Worm (Caenorhabditis elegans) whole organism, L1 larva: ENCODE data around the gene C17F4.2.

ENCODE experiments used
- C16A3.4 ChIP-seq: fragments of 150-350 bp; optimal IDR thresholded peaks from 2 replicates; lab custom pipeline; 2014; ENCODE audit warnings: missing biosample characterization, missing genetic modification characterization
- F16B12.6 ChIP-seq: fragments of 150-350 bp; optimal IDR thresholded peaks from 2 replicates; lab custom pipeline; 2014; ENCODE audit warnings: missing biosample characterization, missing genetic modification characterization
- aha-1 ChIP-seq: fragments of 150-350 bp; optimal IDR thresholded peaks from 2 replicates; lab custom pipeline; 2014; ENCODE audit warnings: missing biosample characterization, missing genetic modification characterization
- alr-1 ChIP-seq: fragments of 200-800 bp; sonication (Bioruptor generic); optimal IDR thresholded peaks from 2 replicates; lab custom pipeline; 2018; ENCODE audit warnings: borderline replicate concordance, mild to moderate bottlenecking, missing genetic modification characterization, missing compliant biosample characterization
- aly-2 ChIP-seq: fragments of 150-350 bp; optimal IDR thresholded peaks from 2 replicates; lab custom pipeline; 2014; ENCODE audit warnings: missing biosample characterization, missing genetic modification characterization
- ama-1 ChIP-seq: fragments of 150-350 bp; optimal IDR thresholded peaks from 2 replicates; lab custom pipeline; 2014
- blmp-1 ChIP-seq: fragments of 150-350 bp; optimal IDR thresholded peaks from 2 replicates; lab custom pipeline; 2014; ENCODE audit warnings: missing biosample characterization, missing genetic modification characterization
- ceh-63 ChIP-seq: fragments of 200-800 bp; sonication (Bioruptor generic); optimal IDR thresholded peaks from 2 replicates; lab custom pipeline; 2018; ENCODE audit warnings: mild to moderate bottlenecking, missing genetic modification characterization, missing compliant biosample characterization
- ceh-90 ChIP-seq: sonication (generic microtip); optimal IDR thresholded peaks from 2 replicates; lab custom pipeline; 2016; ENCODE audit warnings: missing genetic modification characterization, missing compliant biosample characterization
- dsc-1 ChIP-seq: sonication (generic microtip); optimal IDR thresholded peaks from 2 replicates; lab custom pipeline; 2016; ENCODE audit warnings: mild to moderate bottlenecking, missing genetic modification characterization, missing compliant biosample characterization
- efl-1 ChIP-seq, 4 experiments: fragments of 150-350 bp; optimal IDR thresholded peaks in 3 of 4; peaks in 1 of 4; 1 replicate in 1 of 4; 2 replicates in 3 of 4; lab custom pipeline; 2014; ENCODE audit warnings: missing biosample characterization in 2 of 4, missing genetic modification characterization in 2 of 4, missing genetic modification reagents in 2 of 4
- egl-27 ChIP-seq, 2 experiments: fragments of 150-350 bp in 1 of 2; sonication (generic microtip); optimal IDR thresholded peaks; 3 replicates each; lab custom pipeline; 2017 to 2018; ENCODE audit warnings: missing biosample characterization in 2 of 2, missing genetic modification characterization in 2 of 2, missing genetic modification reagents in 2 of 2
- elt-2 ChIP-seq: sonication (generic microtip); optimal IDR thresholded peaks from 2 replicates; lab custom pipeline; 2016; ENCODE audit warnings: missing genetic modification characterization, mild to moderate bottlenecking, inconsistent platforms, missing compliant biosample characterization, missing genetic modification reagents
- elt-3 ChIP-seq, 6 experiments: fragments of 150-350 bp in 1 of 6; sonication (generic microtip); optimal IDR thresholded peaks; 2 replicates each; lab custom pipeline; 2017 to 2018; ENCODE audit warnings: missing biosample characterization in 6 of 6, missing genetic modification characterization in 6 of 6, inconsistent platforms in 1 of 6
- fkh-10 ChIP-seq: sonication (generic microtip); optimal IDR thresholded peaks from 2 replicates; lab custom pipeline; 2017; ENCODE audit warnings: missing biosample characterization, missing genetic modification reagents, missing genetic modification characterization
- fkh-4 ChIP-seq: sonication (generic microtip); optimal IDR thresholded peaks from 2 replicates; lab custom pipeline; 2016; ENCODE audit warnings: missing compliant biosample characterization, missing genetic modification characterization, borderline replicate concordance
- fkh-8 ChIP-seq: sonication (generic microtip); optimal IDR thresholded peaks from 2 replicates; lab custom pipeline; 2016; ENCODE audit warnings: mild to moderate bottlenecking, missing genetic modification characterization, missing compliant biosample characterization
- fos-1 ChIP-seq: fragments of 150-350 bp; optimal IDR thresholded peaks from 2 replicates; lab custom pipeline; 2014; ENCODE audit warnings: missing biosample characterization, missing genetic modification characterization
- grh-1 ChIP-seq: fragments of 200-800 bp; sonication (Bioruptor generic); IDR thresholded peaks from 2 replicates; pipeline ENCODE4 v1.3.6; 2022; ENCODE audit warnings: missing genetic modification reagents, missing genetic modification characterization, missing compliant biosample characterization
- hlh-17 ChIP-seq: fragments of 200-800 bp; sonication (Bioruptor generic); optimal IDR thresholded peaks from 2 replicates; lab custom pipeline; 2018; ENCODE audit warnings: missing genetic modification characterization, mild to moderate bottlenecking, missing compliant biosample characterization, moderate library complexity, borderline replicate concordance
- isw-1 ChIP-seq: fragments of 200-800 bp; sonication (Bioruptor generic); IDR thresholded peaks from 2 replicates; pipeline ENCODE4 v1.3.6; 2022; ENCODE audit warnings: missing genetic modification characterization, missing compliant biosample characterization
- jun-1 ChIP-seq: fragments of 150-350 bp; optimal IDR thresholded peaks from 2 replicates; lab custom pipeline; 2014; ENCODE audit warnings: missing biosample characterization, missing genetic modification reagents, missing genetic modification characterization
- lin-13 ChIP-seq: fragments of 150-350 bp; optimal IDR thresholded peaks from 2 replicates; lab custom pipeline; 2014; ENCODE audit warnings: missing biosample characterization, missing genetic modification reagents, missing genetic modification characterization
- lin-15B ChIP-seq: fragments of 150-350 bp; sonication (generic microtip); optimal IDR thresholded peaks from 3 replicates; lab custom pipeline; 2014; ENCODE audit warnings: missing biosample characterization, missing genetic modification characterization
- mep-1 ChIP-seq: fragments of 150-350 bp; optimal IDR thresholded peaks from 2 replicates; lab custom pipeline; 2014; ENCODE audit warnings: missing biosample characterization, missing genetic modification characterization
- nhr-11 ChIP-seq: fragments of 150-350 bp; optimal IDR thresholded peaks from 2 replicates; lab custom pipeline; 2014; ENCODE audit warnings: missing biosample characterization, missing genetic modification characterization
- nhr-19 ChIP-seq: fragments of 200-800 bp; sonication (Bioruptor generic); conservative IDR thresholded peaks from 2 replicates; pipeline ENCODE4 v1.3.6; 2022; ENCODE audit warnings: missing genetic modification characterization, missing compliant biosample characterization
- nhr-237 ChIP-seq: fragments of 150-350 bp; optimal IDR thresholded peaks from 2 replicates; lab custom pipeline; 2014; ENCODE audit warnings: missing biosample characterization, missing genetic modification characterization
- nhr-28 ChIP-seq: fragments of 150-350 bp; optimal IDR thresholded peaks from 2 replicates; lab custom pipeline; 2014; ENCODE audit warnings: missing biosample characterization, missing genetic modification characterization
- nhr-71 ChIP-seq: sonication (generic microtip); optimal IDR thresholded peaks from 2 replicates; lab custom pipeline; 2016; ENCODE audit warnings: mild to moderate bottlenecking, missing genetic modification characterization, moderate library complexity, missing compliant biosample characterization
- nhr-76 ChIP-seq: sonication (generic microtip); optimal IDR thresholded peaks from 2 replicates; lab custom pipeline; 2017; ENCODE audit warnings: missing biosample characterization, missing genetic modification characterization
- nhr-84 ChIP-seq: sonication (generic microtip); optimal IDR thresholded peaks from 2 replicates; lab custom pipeline; 2017; ENCODE audit warnings: missing biosample characterization, missing genetic modification characterization
- nhr-85 ChIP-seq: sonication (generic microtip); peaks from one replicate; lab custom pipeline; 2016; ENCODE audit warnings: missing genetic modification characterization, inconsistent platforms, missing compliant biosample characterization
- nhr-90 ChIP-seq: sonication (generic microtip); optimal IDR thresholded peaks from 2 replicates; lab custom pipeline; 2016; ENCODE audit warnings: mild to moderate bottlenecking, missing genetic modification characterization, missing compliant biosample characterization; ENCODE audit not compliant: poor library complexity
- pax-3 ChIP-seq: fragments of 200-800 bp; sonication (Bioruptor generic); optimal IDR thresholded peaks from 2 replicates; lab custom pipeline; 2018; ENCODE audit warnings: mild to moderate bottlenecking, missing genetic modification characterization, moderate library complexity, missing compliant biosample characterization
- rnt-1 ChIP-seq: sonication (generic microtip); optimal IDR thresholded peaks from 2 replicates; lab custom pipeline; 2016; ENCODE audit warnings: mild to moderate bottlenecking, missing genetic modification characterization, moderate library complexity, missing compliant biosample characterization
- snpc-4 ChIP-seq: fragments of 150-350 bp; optimal IDR thresholded peaks from 2 replicates; lab custom pipeline; 2014; ENCODE audit warnings: missing biosample characterization, missing genetic modification characterization
- snu-23 ChIP-seq: sonication (generic microtip); optimal IDR thresholded peaks from 2 replicates; lab custom pipeline; 2016; ENCODE audit warnings: missing genetic modification characterization, missing compliant biosample characterization
- sup-37 ChIP-seq: fragments of 200-800 bp; sonication (Bioruptor generic); optimal IDR thresholded peaks from 2 replicates; lab custom pipeline; 2018; ENCODE audit warnings: mild to moderate bottlenecking, missing genetic modification characterization, missing compliant biosample characterization
- tbx-2 ChIP-seq: sonication (generic microtip); optimal IDR thresholded peaks from 2 replicates; lab custom pipeline; 2016; ENCODE audit warnings: missing genetic modification characterization, missing compliant biosample characterization
- tlp-1 ChIP-seq: fragments of 150-350 bp; optimal IDR thresholded peaks from 2 replicates; lab custom pipeline; 2014; ENCODE audit warnings: missing biosample characterization, missing genetic modification characterization
- unc-130 ChIP-seq: fragments of 150-350 bp; optimal IDR thresholded peaks from 2 replicates; lab custom pipeline; 2017; ENCODE audit warnings: missing biosample characterization, missing genetic modification characterization, inconsistent platforms
- unc-30 ChIP-seq: sonication (generic microtip); optimal IDR thresholded peaks from 2 replicates; lab custom pipeline; 2017; ENCODE audit warnings: missing biosample characterization, missing genetic modification characterization
- unc-62 ChIP-seq: fragments of 150-350 bp; optimal IDR thresholded peaks from 2 replicates; lab custom pipeline; 2014; ENCODE audit warnings: missing biosample characterization, missing genetic modification reagents, missing genetic modification characterization
- xbp-1 ChIP-seq: sonication (generic microtip); optimal IDR thresholded peaks from 2 replicates; lab custom pipeline; 2016; ENCODE audit warnings: missing genetic modification characterization, missing compliant biosample characterization
- zag-1 ChIP-seq: fragments of 150-350 bp; optimal IDR thresholded peaks from 2 replicates; lab custom pipeline; 2014; ENCODE audit warnings: missing biosample characterization, missing genetic modification characterization
- ztf-11 ChIP-seq, 2 experiments: sonication (generic microtip); optimal IDR thresholded peaks; 2 replicates each; lab custom pipeline; 2016 to 2017; ENCODE audit warnings: missing genetic modification characterization in 2 of 2, missing biosample characterization in 1 of 2, missing compliant biosample characterization in 1 of 2
- ztf-4 ChIP-seq: fragments of 150-350 bp; optimal IDR thresholded peaks from 2 replicates; lab custom pipeline; 2014; ENCODE audit warnings: missing biosample characterization, missing genetic modification characterization

The C17F4.2 gene

ce11 chrII:3270598-3270997 is 22.1 kb downstream of the C17F4.2 start:
- TF ChIP-seq nhr-237: no peak
- no peak for TF ChIP-seq xbp-1 (tag; lab: Kevin White, UChicago)
- no peak for TF ChIP-seq snu-23 (GFP tag; lab: Kevin White, UChicago)
- TF ChIP-seq zag-1: no peak
- TF ChIP-seq nhr-71 (tag; lab: Kevin White, UChicago): peak; percentile 27
- TF ChIP-seq nhr-84: no peak
- TF ChIP-seq pax-3 (tag; lab: Kevin White, UChicago): no peak
- no peak for TF ChIP-seq hlh-17 (GFP tag; lab: Kevin White, UChicago)
- TF ChIP-seq unc-130 (tag; lab: Kevin White, UChicago): no peak
- no peak for TF ChIP-seq nhr-90
- no peak for TF ChIP-seq ztf-4 (tag; lab: Kevin White, UChicago)
- no peak for TF ChIP-seq grh-1 (GFP tag; lab: Robert Waterston, UW)
- no peak for TF ChIP-seq ztf-11 (tag; optimal IDR thresholded peaks at IDR 0.05; lab: Kevin White, UChicago)
- no peak for TF ChIP-seq C16A3.4 (tag; lab: Kevin White, UChicago)
- no peak for TF ChIP-seq tlp-1
- TF ChIP-seq efl-1 (optimal IDR thresholded peaks at IDR 0.05; lab: Kevin White, UChicago): no peak
- TF ChIP-seq efl-1 (GFP tag; optimal IDR thresholded peaks at IDR 0.05 in 1 of 2; lab: Kevin White, UChicago): no peak
- TF ChIP-seq F16B12.6 (tag; lab: Kevin White, UChicago): no peak
- TF ChIP-seq lin-13 (GFP tag; lab: Kevin White, UChicago): no peak
- TF ChIP-seq egl-27 (tag; optimal IDR thresholded peaks at IDR 0.05; lab: Kevin White, UChicago): no peak
- TF ChIP-seq snpc-4: no peak
- TF ChIP-seq aly-2: no peak
- TF ChIP-seq unc-30 (tag; lab: Kevin White, UChicago): peak; percentile 26
- TF ChIP-seq jun-1 (tag; lab: Kevin White, UChicago): no peak
- TF ChIP-seq fkh-4: no peak
- TF ChIP-seq fkh-8 (tag; lab: Kevin White, UChicago): peak; percentile 4
- TF ChIP-seq fkh-10 (GFP tag; lab: Kevin White, UChicago): no peak
- TF ChIP-seq blmp-1 (tag; lab: Kevin White, UChicago): no peak
- TF ChIP-seq nhr-11 (tag; lab: Kevin White, UChicago): no peak
- no peak for TF ChIP-seq alr-1 (tag; lab: Kevin White, UChicago)
- TF ChIP-seq ceh-63 (GFP tag; lab: Kevin White, UChicago): no peak
- no peak for TF ChIP-seq nhr-28 (tag; lab: Kevin White, UChicago)
- no peak for TF ChIP-seq unc-62 (GFP tag; lab: Kevin White, UChicago)
- no peak for TF ChIP-seq elt-2 (tag; lab: Kevin White, UChicago)
- TF ChIP-seq fos-1 (tag; lab: Kevin White, UChicago): no peak
- TF ChIP-seq ceh-90 (tag; lab: Kevin White, UChicago): no peak
- TF ChIP-seq mep-1 (tag; lab: Kevin White, UChicago): peak; percentile 9
- TF ChIP-seq tbx-2 (tag; lab: Kevin White, UChicago): no peak
- TF ChIP-seq nhr-85 (tag; lab: Kevin White, UChicago): no peak
- TF ChIP-seq dsc-1 (tag; lab: Kevin White, UChicago): peak; percentile 59
- no peak for TF ChIP-seq sup-37

ce11 chrII:3274923-3275322 is 26.5 kb downstream of the C17F4.2 start, which contains the start of gene F02E11.3:
TSS of gene F02E11.3 (minus strand) at chrII:3275023.
- TF ChIP-seq nhr-19 (GFP tag; lab: Robert Waterston, UW) (no peak), elt-3 (tag; optimal IDR thresholded peaks at IDR 0.05; lab: Kevin White, UChicago) (no peak), lin-15B (tag; lab: Kevin White, UChicago) (no peak), xbp-1 (tag; lab: Kevin White, UChicago) (no peak), elt-2 (tag; lab: Kevin White, UChicago) (no peak), fos-1 (tag; lab: Kevin White, UChicago) (no peak), isw-1 (GFP tag; lab: Robert Waterston, UW) (no peak), nhr-28 (tag; lab: Kevin White, UChicago) (no peak), aha-1 (tag; lab: Kevin White, UChicago) (no peak), nhr-76 (tag; lab: Kevin White, UChicago) (no peak), rnt-1 (tag; lab: Kevin White, UChicago) (no peak), dsc-1 (tag; lab: Kevin White, UChicago) (no peak), ama-1 (lab: Kevin White, UChicago) (no peak), nhr-71 (tag; lab: Kevin White, UChicago) (no peak), snpc-4 (no peak), unc-130 (tag; lab: Kevin White, UChicago) (no peak)
